In genomic region chr3L:11648410-11648809, dm6 we compare ENCODE assay signal across 5 fruit fly cellular contexts.
TF ChIP-seq lines count a peak whose summit lies in the region.

Gene RIOK1, minus strand, starts transcription at chr3L:11648474.
Gene Polr3H, plus strand, starts transcription at chr3L:11648756.

- no peak for TF ChIP-seq CTCF in whole organism, embryonic (GFP tag; optimal IDR thresholded peaks at IDR 0.05; lab: Kevin White, UChicago)

TF ChIP-seq in whole organism, adult, 20 proteins besides CTCF, POLR2A, EP300 and RAD21 (continues in another document):
- TF ChIP-seq kay (GFP tag; lab: Kevin White, UChicago; ENCODE audit: borderline replicate concordance) (no peak), CG7045 (GFP tag; optimal IDR thresholded peaks at IDR 0.05; lab: Kevin White, UChicago) (peak; percentile 27), ovo (GFP tag; optimal IDR thresholded peaks at IDR 0.05; lab: Kevin White, UChicago) (no peak), cnc (optimal IDR thresholded peaks at IDR 0.05; lab: Kevin White, UChicago) (no peak), Crg-1 (GFP tag; optimal IDR thresholded peaks at IDR 0.05; lab: Kevin White, UChicago) (peak; percentile 56), CG12768 (GFP tag; optimal IDR thresholded peaks at IDR 0.05; lab: Kevin White, UChicago) (peak; percentile 52), CG11617 (GFP tag; optimal IDR thresholded peaks at IDR 0.05; lab: Kevin White, UChicago) (peak; percentile 72), Clk (GFP tag; optimal IDR thresholded peaks at IDR 0.05; lab: Kevin White, UChicago) (peak; percentile 27), pad (GFP tag; optimal IDR thresholded peaks at IDR 0.05; lab: Kevin White, UChicago) (peak; percentile 17), CG33017 (tag; optimal IDR thresholded peaks at IDR 0.05; lab: Kevin White, UChicago) (no peak), CG7101 (tag; optimal IDR thresholded peaks at IDR 0.05; lab: Kevin White, UChicago) (peak; percentile 53), cic (GFP tag; optimal IDR thresholded peaks at IDR 0.05; lab: Kevin White, UChicago) (no peak), CG5204 (GFP tag; optimal IDR thresholded peaks at IDR 0.05; lab: Kevin White, UChicago) (peak; percentile 57), CG1620 (GFP tag; optimal IDR thresholded peaks at IDR 0.05; lab: Kevin White, UChicago) (peak; percentile 60), Hr96 (GFP tag; optimal IDR thresholded peaks at IDR 0.05; lab: Kevin White, UChicago) (peak; percentile 59), toe (GFP tag; optimal IDR thresholded peaks at IDR 0.05; lab: Kevin White, UChicago) (peak; percentile 35), Mnt (GFP tag; optimal IDR thresholded peaks at IDR 0.05; lab: Kevin White, UChicago) (peak; percentile 99), tj (GFP tag; optimal IDR thresholded peaks at IDR 0.05; lab: Kevin White, UChicago) (peak; percentile 11)

TF ChIP-seq in whole organism, embryonic, 481 proteins besides CTCF, POLR2A, EP300 and RAD21 (continues in another document):
- TF ChIP-seq lilli (GFP tag; optimal IDR thresholded peaks at IDR 0.05; lab: Kevin White, UChicago) (peak; percentile 85), CG5245 (GFP tag; optimal IDR thresholded peaks at IDR 0.05; lab: Kevin White, UChicago) (peak; percentile 47), CG17802 (tag; optimal IDR thresholded peaks at IDR 0.05; lab: Kevin White, UChicago) (peak; percentile 48), CG12155 (GFP tag; optimal IDR thresholded peaks at IDR 0.05; lab: Kevin White, UChicago) (peak; percentile 68), gsb (GFP tag; IDR thresholded peaks at IDR 0.05; lab: Robert Waterston, UW) (no peak), CG10462 (GFP tag; optimal IDR thresholded peaks at IDR 0.05; lab: Kevin White, UChicago) (peak; percentile 5), CG5953 (GFP tag; IDR thresholded peaks at IDR 0.05; lab: Robert Waterston, UW) (no peak), CG6272 (GFP tag; IDR thresholded peaks at IDR 0.05; lab: Robert Waterston, UW) (peak; percentile 19; the same call in 1 of the 2 replicates), MESR4 (GFP tag; optimal IDR thresholded peaks at IDR 0.05; lab: Kevin White, UChicago) (peak; percentile 15), al (GFP tag; IDR thresholded peaks at IDR 0.05; lab: Robert Waterston, UW) (peak; percentile 68), CG30431 (GFP tag; optimal IDR thresholded peaks at IDR 0.05; lab: Kevin White, UChicago) (peak; percentile 33), pb (GFP tag; optimal IDR thresholded peaks at IDR 0.05; lab: Kevin White, UChicago) (no peak), Dip2 (GFP tag; IDR thresholded peaks at IDR 0.05; lab: Robert Waterston, UW) (no peak), Scr (GFP tag; IDR thresholded peaks at IDR 0.05; lab: Robert Waterston, UW; ENCODE audit: partially characterized antibody) (peak; percentile 34; the same call in 1 of the 2 replicates), CG10366 (GFP tag; IDR thresholded peaks at IDR 0.05; lab: Robert Waterston, UW) (peak; percentile 67), CG11723 (GFP tag; optimal IDR thresholded peaks at IDR 0.05; lab: Kevin White, UChicago) (no peak), Hey (tag; optimal IDR thresholded peaks at IDR 0.05; lab: Kevin White, UChicago) (no peak), CG4730 (GFP tag; IDR thresholded peaks at IDR 0.05; lab: Robert Waterston, UW) (peak; percentile 23; the same call in 1 of the 2 replicates)

TF ChIP-seq in whole organism, prepupa, 60 proteins besides CTCF, POLR2A, EP300 and RAD21 (continues in another document):
- TF ChIP-seq CG3919 (GFP tag; optimal IDR thresholded peaks at IDR 0.05; lab: Kevin White, UChicago) (no peak), CG10631 (GFP tag; optimal IDR thresholded peaks at IDR 0.05; lab: Kevin White, UChicago) (peak; percentile 65), Sox102F (GFP tag; optimal IDR thresholded peaks at IDR 0.05; lab: Kevin White, UChicago) (peak; percentile 62), Met (GFP tag; optimal IDR thresholded peaks at IDR 0.05; lab: Kevin White, UChicago) (no peak), dac (GFP tag; optimal IDR thresholded peaks at IDR 0.05; lab: Kevin White, UChicago) (no peak), Sox15 (GFP tag; optimal IDR thresholded peaks at IDR 0.05; lab: Kevin White, UChicago) (peak; percentile 58), CG6854 (GFP tag; optimal IDR thresholded peaks at IDR 0.05; lab: Kevin White, UChicago) (no peak), Eip93F (GFP tag; optimal IDR thresholded peaks at IDR 0.05; lab: Kevin White, UChicago) (no peak), CG8319 (GFP tag; optimal IDR thresholded peaks at IDR 0.05; lab: Kevin White, UChicago) (peak; percentile 37), CG11902 (GFP tag; optimal IDR thresholded peaks at IDR 0.05; lab: Kevin White, UChicago) (peak; percentile 55), Hr38 (GFP tag; optimal IDR thresholded peaks at IDR 0.05; lab: Kevin White, UChicago) (no peak), Smox (GFP tag; optimal IDR thresholded peaks at IDR 0.05; lab: Kevin White, UChicago) (no peak), pdm3 (GFP tag; optimal IDR thresholded peaks at IDR 0.05; lab: Kevin White, UChicago) (no peak), OdsH (GFP tag; optimal IDR thresholded peaks at IDR 0.05; lab: Kevin White, UChicago) (peak; percentile 79), Ets21C (GFP tag; optimal IDR thresholded peaks at IDR 0.05; lab: Kevin White, UChicago) (no peak), achi (GFP tag; optimal IDR thresholded peaks at IDR 0.05; lab: Kevin White, UChicago) (peak; percentile 70), Sox14 (GFP tag; optimal IDR thresholded peaks at IDR 0.05; lab: Kevin White, UChicago) (peak; percentile 84), Blimp-1 (GFP tag; optimal IDR thresholded peaks at IDR 0.05; lab: Kevin White, UChicago) (no peak), CG6792 (GFP tag; optimal IDR thresholded peaks at IDR 0.05; lab: Kevin White, UChicago) (no peak), Lpt (GFP tag; optimal IDR thresholded peaks at IDR 0.05; lab: Kevin White, UChicago) (no peak)

TF ChIP-seq in whole organism, pupa, 21 proteins besides CTCF, POLR2A, EP300 and RAD21:
- TF ChIP-seq gl (tag; optimal IDR thresholded peaks at IDR 0.05; lab: Kevin White, UChicago): no peak
- peak; percentile 60 for TF ChIP-seq Ets98B (GFP tag; IDR thresholded peaks at IDR 0.05; lab: Robert Waterston, UW)
- peak; percentile 66; the same call in 2 of the 3 replicates for TF ChIP-seq fd96Ca (GFP tag; IDR thresholded peaks at IDR 0.05; lab: Robert Waterston, UW)
- peak; percentile 28 for TF ChIP-seq CG34367 (tag; optimal IDR thresholded peaks at IDR 0.05; lab: Kevin White, UChicago)
- peak; percentile 30; the same call in 1 of the 3 replicates for TF ChIP-seq CG4496 (GFP tag; IDR thresholded peaks at IDR 0.05; lab: Robert Waterston, UW)

TF ChIP-seq in whole organism, wandering third instar larva, 38 proteins besides CTCF, POLR2A, EP300 and RAD21:
- TF ChIP-seq rgr (GFP tag; optimal IDR thresholded peaks at IDR 0.05; lab: Kevin White, UChicago) (peak; percentile 76), sv (GFP tag; optimal IDR thresholded peaks at IDR 0.05; lab: Kevin White, UChicago) (peak; percentile 68), dl (GFP tag; optimal IDR thresholded peaks at IDR 0.05; lab: Kevin White, UChicago; ENCODE audit: insufficient read depth in 1 of 2, partially characterized antibody in 2 of 2) (no peak), Dfd (GFP tag; optimal IDR thresholded peaks at IDR 0.05; lab: Kevin White, UChicago) (no peak), Hr78 (GFP tag; optimal IDR thresholded peaks at IDR 0.05; lab: Kevin White, UChicago) (no peak), Myc (optimal IDR thresholded peaks at IDR 0.05; lab: Kevin White, UChicago) (peak; percentile 78), usp (GFP tag; optimal IDR thresholded peaks at IDR 0.05; lab: Kevin White, UChicago) (no peak), dmrt93B (GFP tag; optimal IDR thresholded peaks at IDR 0.05; lab: Kevin White, UChicago) (no peak), psq (GFP tag; optimal IDR thresholded peaks at IDR 0.05; lab: Kevin White, UChicago) (peak; percentile 54), HLH106 (tag; optimal IDR thresholded peaks at IDR 0.05; lab: Kevin White, UChicago) (no peak), CG32264 (GFP tag; optimal IDR thresholded peaks at IDR 0.05; lab: Kevin White, UChicago) (no peak), brk (GFP tag; optimal IDR thresholded peaks at IDR 0.05; lab: Kevin White, UChicago) (no peak), OdsH (GFP tag; optimal IDR thresholded peaks at IDR 0.05; lab: Kevin White, UChicago) (peak; percentile 65), ey (GFP tag; optimal IDR thresholded peaks at IDR 0.05; lab: Kevin White, UChicago) (peak; percentile 78), N (GFP tag; optimal IDR thresholded peaks at IDR 0.05; lab: Kevin White, UChicago) (no peak), fru (GFP tag; optimal IDR thresholded peaks at IDR 0.05; lab: Kevin White, UChicago) (no peak), dsf (GFP tag; optimal IDR thresholded peaks at IDR 0.05; lab: Kevin White, UChicago; ENCODE audit: borderline replicate concordance) (peak; percentile 48), br (GFP tag; optimal IDR thresholded peaks at IDR 0.05; lab: Kevin White, UChicago) (peak; percentile 58), lola (GFP tag; optimal IDR thresholded peaks at IDR 0.05; lab: Kevin White, UChicago) (no peak), pan (optimal IDR thresholded peaks at IDR 0.05; lab: Kevin White, UChicago) (no peak), CrebA (GFP tag; optimal IDR thresholded peaks at IDR 0.05; lab: Kevin White, UChicago; ENCODE audit: borderline replicate concordance) (no peak), foxo (GFP tag; optimal IDR thresholded peaks at IDR 0.05; lab: Kevin White, UChicago) (no peak), Rel (GFP tag; optimal IDR thresholded peaks at IDR 0.05; lab: Kevin White, UChicago) (no peak), Rel (tag; optimal IDR thresholded peaks at IDR 0.05; lab: Kevin White, UChicago) (peak; percentile 89), Hnf4 (GFP tag; optimal IDR thresholded peaks at IDR 0.05; lab: Kevin White, UChicago) (no peak), Hr83 (GFP tag; optimal IDR thresholded peaks at IDR 0.05; lab: Kevin White, UChicago; ENCODE audit: poor library complexity, severe bottlenecking) (no peak), Abd-B (GFP tag; optimal IDR thresholded peaks at IDR 0.05; lab: Kevin White, UChicago) (no peak), Vsx2 (GFP tag; optimal IDR thresholded peaks at IDR 0.05; lab: Kevin White, UChicago; ENCODE audit: partially characterized antibody) (no peak), CG9705 (GFP tag; optimal IDR thresholded peaks at IDR 0.05; lab: Kevin White, UChicago) (no peak), Jra (GFP tag; optimal IDR thresholded peaks at IDR 0.05; lab: Kevin White, UChicago) (peak; percentile 58), Mio (GFP tag; optimal IDR thresholded peaks at IDR 0.05; lab: Kevin White, UChicago) (no peak)
TF ChIP-seq in whole organism, wandering third instar larva: peak in this region for 10.
